Fruit fly (Drosophila melanogaster): ENCODE measurements around the gene EMC4.

The EMC4 gene

DNA sequence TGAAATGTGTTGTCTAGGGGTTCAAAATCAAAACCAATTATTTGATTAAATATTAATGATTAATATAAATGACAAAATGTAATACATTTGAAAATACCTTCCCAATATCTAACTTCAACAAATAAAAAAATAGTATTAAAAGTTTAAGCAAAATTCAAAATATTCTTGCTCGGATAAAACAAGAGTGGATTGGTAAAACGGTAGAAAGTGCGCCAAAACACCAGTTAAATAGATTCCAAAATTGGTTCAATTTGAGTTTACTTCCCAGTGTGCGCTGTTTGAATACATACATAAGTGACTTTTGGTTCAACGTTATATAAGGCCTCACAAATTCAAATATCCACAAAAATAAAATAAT lies 3.0 kb downstream of the EMC4 start:
- TF ChIP-seq CG15710 (tag; optimal IDR thresholded peaks at IDR 0.05) (peak; percentile 64), CG32121 (GFP tag; IDR thresholded peaks at IDR 0.05) (peak; percentile 74), CG8159 (tag; optimal IDR thresholded peaks at IDR 0.05) (peak; percentile 65), Pif1B (GFP tag; optimal IDR thresholded peaks at IDR 0.05) (peak; percentile 84), Pif1A (GFP tag; optimal IDR thresholded peaks at IDR 0.05) (peak; percentile 71), CG9948 (tag; optimal IDR thresholded peaks at IDR 0.05) (peak; percentile 54), CG4496 (GFP tag; IDR thresholded peaks at IDR 0.05) (peak; percentile 33; the same call in 2 of the 3 replicates), Ets98B (GFP tag; IDR thresholded peaks at IDR 0.05) (no peak; the same call in none of the 2 replicates), CG17806 (tag; optimal IDR thresholded peaks at IDR 0.05) (peak; percentile 51), EcR (GFP tag; optimal IDR thresholded peaks at IDR 0.05) (no peak), CG12605 (GFP tag; IDR thresholded peaks at IDR 0.05) (0 out of 2 replicates have a peak, but pooled peaks have one; percentile 25), CG8301 (tag; optimal IDR thresholded peaks at IDR 0.05) (peak; percentile 63), Snoo (tag; optimal IDR thresholded peaks at IDR 0.05) (peak; percentile 72), fd96Ca (GFP tag; IDR thresholded peaks at IDR 0.05) (no peak; the same call in 2 of the 3 replicates)

- TF ChIP-seq fd96Ca (GFP tag; IDR thresholded peaks at IDR 0.05) (0 out of 3 replicates have a peak, but pooled peaks have one; percentile 52), CG15710 (tag; optimal IDR thresholded peaks at IDR 0.05) (no peak), CG9948 (tag; optimal IDR thresholded peaks at IDR 0.05) (no peak), EcR (GFP tag; optimal IDR thresholded peaks at IDR 0.05) (peak; percentile 8), CG17806 (tag; optimal IDR thresholded peaks at IDR 0.05) (no peak), CG8159 (tag; optimal IDR thresholded peaks at IDR 0.05) (no peak), CG4496 (GFP tag; IDR thresholded peaks at IDR 0.05) (0 out of 3 replicates have a peak, but pooled peaks have one; percentile 6), gl (tag; optimal IDR thresholded peaks at IDR 0.05) (peak; percentile 14), CG8301 (tag; optimal IDR thresholded peaks at IDR 0.05) (no peak)
These were observed 3.6 kb downstream of the EMC4 start, which contains the start of gene CG33170 for dm6 chr3L:22864254-22865060. Gene CG33170, plus strand, starts transcription at chr3L:22864600.

dm6 chr3L:22863367-22864078 lies 4.5 kb downstream of the EMC4 start, which contains the start of gene CG33169:
Gene CG33169, plus strand, starts transcription at chr3L:22863864.
- TF ChIP-seq gl (tag; optimal IDR thresholded peaks at IDR 0.05) (no peak), CG14655 (GFP tag; optimal IDR thresholded peaks at IDR 0.05) (peak; percentile 12), CG10348 (GFP tag; IDR thresholded peaks at IDR 0.05) (peak; percentile 43; the same call in 1 of the 2 replicates), Pif1A (GFP tag; optimal IDR thresholded peaks at IDR 0.05) (peak; percentile 2), D1 (tag; optimal IDR thresholded peaks at IDR 0.05) (peak; percentile 42), Pif1B (GFP tag; optimal IDR thresholded peaks at IDR 0.05) (peak; percentile 15), CG32121 (GFP tag; IDR thresholded peaks at IDR 0.05) (peak; percentile 66), CG17806 (tag; optimal IDR thresholded peaks at IDR 0.05) (peak; percentile 40), CG9948 (tag; optimal IDR thresholded peaks at IDR 0.05) (no peak), rn (GFP tag; IDR thresholded peaks at IDR 0.05) (peak; percentile 77), CG15710 (tag; optimal IDR thresholded peaks at IDR 0.05) (peak; percentile 55), CG8301 (tag; optimal IDR thresholded peaks at IDR 0.05) (no peak), fd96Ca (GFP tag; IDR thresholded peaks at IDR 0.05) (peak; percentile 59; the same call in 1 of the 3 replicates), CG4496 (GFP tag; IDR thresholded peaks at IDR 0.05) (peak; percentile 82), Ets98B (GFP tag; IDR thresholded peaks at IDR 0.05) (peak; percentile 64), CG34367 (tag; optimal IDR thresholded peaks at IDR 0.05) (no peak), CG8159 (tag; optimal IDR thresholded peaks at IDR 0.05) (peak; percentile 15), EcR (GFP tag; optimal IDR thresholded peaks at IDR 0.05) (peak; percentile 18), CG13204 (GFP tag; optimal IDR thresholded peaks at IDR 0.05) (no peak), Snoo (tag; optimal IDR thresholded peaks at IDR 0.05) (peak; percentile 74), CG12605 (GFP tag; IDR thresholded peaks at IDR 0.05) (peak; percentile 91)

DNA sequence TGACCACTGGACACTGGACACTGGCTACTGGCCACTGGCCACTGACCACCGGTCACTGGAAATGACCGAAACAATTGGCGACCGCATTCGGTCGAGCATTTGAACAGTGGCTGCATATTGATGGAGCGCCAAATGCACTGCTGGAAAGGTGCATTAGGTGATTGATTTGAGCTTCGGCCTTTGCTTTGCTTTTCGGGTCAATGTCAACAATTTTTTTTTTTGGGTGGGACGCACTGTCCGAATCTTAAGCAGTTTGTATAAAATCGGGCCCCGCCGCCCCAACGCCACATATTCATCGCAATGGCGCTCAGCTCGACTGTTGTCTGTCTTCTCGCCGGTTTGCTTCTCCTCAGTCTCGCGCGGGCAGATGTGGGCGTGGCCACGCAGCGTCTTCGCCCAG lies 7.6 kb downstream of the EMC4 start, which contains the start of gene CG13239:
Gene CG13239, plus strand, starts transcription at position 301 of the 400 bp plus-strand sequence.
- no peak for TF ChIP-seq Ets98B (GFP tag; IDR thresholded peaks at IDR 0.05)
- TF ChIP-seq CG14655 (GFP tag; optimal IDR thresholded peaks at IDR 0.05): no peak
- no peak for TF ChIP-seq CG34367 (tag; optimal IDR thresholded peaks at IDR 0.05)
- no peak for TF ChIP-seq EcR (GFP tag; optimal IDR thresholded peaks at IDR 0.05)
- no peak for TF ChIP-seq fd96Ca (GFP tag; IDR thresholded peaks at IDR 0.05)
- TF ChIP-seq CG13204 (GFP tag; optimal IDR thresholded peaks at IDR 0.05): no peak
- TF ChIP-seq CG9948 (tag; optimal IDR thresholded peaks at IDR 0.05): no peak
- TF ChIP-seq Pif1B (GFP tag; optimal IDR thresholded peaks at IDR 0.05): no peak
- no peak for TF ChIP-seq rn (GFP tag; IDR thresholded peaks at IDR 0.05)
- no peak for TF ChIP-seq CG12605 (GFP tag; IDR thresholded peaks at IDR 0.05)

dm6 chr3L:22856009-22856477 lies 12.0 kb downstream of the EMC4 start, which contains the start of gene CG32459:
Gene CG32459, minus strand, starts transcription at chr3L:22856059.
- TF ChIP-seq gl (tag; optimal IDR thresholded peaks at IDR 0.05): no peak
- TF ChIP-seq CG15710 (tag; optimal IDR thresholded peaks at IDR 0.05): no peak
- no peak for TF ChIP-seq CG8301 (tag; optimal IDR thresholded peaks at IDR 0.05)
- TF ChIP-seq CG17806 (tag; optimal IDR thresholded peaks at IDR 0.05): no peak
- no peak for TF ChIP-seq CG10348 (GFP tag; IDR thresholded peaks at IDR 0.05)
- no peak for TF ChIP-seq CG13204 (GFP tag; optimal IDR thresholded peaks at IDR 0.05)
- no peak for TF ChIP-seq CG14655 (GFP tag; optimal IDR thresholded peaks at IDR 0.05)
- no peak for TF ChIP-seq CG4496 (GFP tag; IDR thresholded peaks at IDR 0.05)
- no peak for TF ChIP-seq Pif1B (GFP tag; optimal IDR thresholded peaks at IDR 0.05)
